Worm (Caenorhabditis elegans) whole organism, L4 larva: ENCODE measurements around the gene C53C11.5.

ENCODE experiments used
- arid-1 ChIP-seq: fragments of 200-800 bp; sonication (Bioruptor generic); conservative IDR thresholded peaks from 2 replicates; pipeline ENCODE4 v1.3.6; 2022; ENCODE audit warnings: missing genetic modification reagents, missing genetic modification characterization, missing compliant biosample characterization
- dve-1 ChIP-seq: sonication (generic microtip); optimal IDR thresholded peaks from 2 replicates; lab custom pipeline; 2017; ENCODE audit warnings: antibody characterized with exemption, mild to moderate bottlenecking, missing genetic modification characterization, missing compliant biosample characterization; ENCODE audit not compliant: insufficient read depth
- lin-39 ChIP-seq: fragments of 150-350 bp; optimal IDR thresholded peaks from 2 replicates; lab custom pipeline; 2014; ENCODE audit warnings: missing biosample characterization, missing genetic modification reagents, missing genetic modification characterization
- lir-3 ChIP-seq: sonication (generic microtip); optimal IDR thresholded peaks from 2 replicates; lab custom pipeline; 2016; ENCODE audit warnings: mild to moderate bottlenecking, missing genetic modification characterization, missing compliant biosample characterization
- lsy-2 ChIP-seq, 2 experiments: fragments of 150-350 bp in 1 of 2; sonication (generic microtip) in 1 of 2; optimal IDR thresholded peaks; 2 replicates each; lab custom pipeline; 2014 to 2017; ENCODE audit warnings: missing biosample characterization in 2 of 2, missing genetic modification characterization in 2 of 2
- unc-39 ChIP-seq: sonication (generic microtip); optimal IDR thresholded peaks from 2 replicates; lab custom pipeline; 2017; ENCODE audit warnings: missing biosample characterization, missing genetic modification characterization

ce11 chrX:17320572-17320971 is 13.3 kb upstream of the C53C11.5 start:
- no peak for TF ChIP-seq dve-1 (tag; lab: Kevin White, UChicago)
- no peak for TF ChIP-seq arid-1
- TF ChIP-seq lir-3, result no peak
- no peak for TF ChIP-seq unc-39 (tag; lab: Kevin White, UChicago)
- TF ChIP-seq lin-39 (tag; lab: Kevin White, UChicago), result no peak
- no peak for TF ChIP-seq lsy-2 (tag; optimal IDR thresholded peaks at IDR 0.05; lab: Kevin White, UChicago)
